Fruit fly (Drosophila melanogaster): Measurements from ENCODE around the gene rudhira.

The rudhira gene

DNA sequence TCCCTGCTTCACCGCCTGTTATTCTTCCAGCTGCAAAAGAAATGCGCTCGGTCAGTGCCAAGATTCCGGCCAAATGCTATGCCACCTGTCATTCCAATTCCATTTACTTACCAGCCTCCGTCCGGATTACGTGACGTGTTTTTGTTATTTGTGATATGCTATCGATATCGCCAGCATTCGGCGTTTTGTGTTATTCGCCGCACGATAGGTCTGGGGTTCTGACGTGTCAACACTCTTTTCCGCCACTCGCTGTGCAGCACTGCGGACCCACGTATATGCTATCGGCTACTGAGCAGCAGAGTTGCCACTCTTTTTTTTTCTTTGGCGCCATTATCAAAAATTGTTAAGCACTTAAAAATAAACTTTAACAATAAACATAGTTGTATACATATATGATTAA, 35.6 kb downstream of the rudhira start, which contains the start of gene p24-1:
TSS of gene p24-1 (minus strand) at position 221 of the 400 bp plus-strand sequence.
- TF ChIP-seq EcR (GFP tag; optimal IDR thresholded peaks at IDR 0.05) (no peak), psq (optimal IDR thresholded peaks at IDR 0.05) (no peak), pan (optimal IDR thresholded peaks at IDR 0.05) (no peak), usp (GFP tag; optimal IDR thresholded peaks at IDR 0.05) (no peak), Dll (optimal IDR thresholded peaks at IDR 0.05) (no peak), CG8478 (optimal IDR thresholded peaks at IDR 0.05) (no peak)

dm6 chrX:11854758-11855465, 38.2 kb downstream of the rudhira start, which contains the start of the genes CG10347 and ATP7:
Gene CG10347 (minus strand): TSS chrX:11854931.
Gene ATP7 (plus strand): TSS chrX:11855022.
- TF ChIP-seq pan (optimal IDR thresholded peaks at IDR 0.05) = no peak
- TF ChIP-seq CG8478 (optimal IDR thresholded peaks at IDR 0.05) = no peak
- no peak for TF ChIP-seq EcR (GFP tag; optimal IDR thresholded peaks at IDR 0.05)
- no peak for TF ChIP-seq Dll (optimal IDR thresholded peaks at IDR 0.05)
- no peak for TF ChIP-seq psq (optimal IDR thresholded peaks at IDR 0.05)
- TF ChIP-seq usp (GFP tag; optimal IDR thresholded peaks at IDR 0.05) = no peak

DNA sequence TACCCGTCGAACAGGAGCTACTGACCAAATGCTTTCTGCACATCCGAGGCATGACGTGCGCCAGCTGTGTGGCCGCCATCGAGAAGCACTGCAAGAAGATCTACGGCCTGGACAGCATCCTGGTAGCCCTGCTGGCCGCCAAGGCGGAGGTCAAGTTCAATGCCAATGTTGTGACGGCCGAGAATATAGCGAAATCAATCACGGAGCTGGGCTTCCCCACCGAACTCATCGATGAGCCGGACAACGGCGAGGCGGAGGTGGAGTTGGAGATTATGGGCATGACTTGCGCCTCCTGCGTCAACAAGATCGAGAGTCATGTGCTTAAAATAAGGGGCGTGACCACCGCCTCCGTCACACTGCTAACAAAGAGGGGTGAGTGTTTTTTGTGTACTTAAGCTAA, 39.3 kb downstream of the rudhira start:
- TF ChIP-seq usp (GFP tag; optimal IDR thresholded peaks at IDR 0.05) (no peak), pan (optimal IDR thresholded peaks at IDR 0.05) (no peak), CG8478 (optimal IDR thresholded peaks at IDR 0.05) (no peak), EcR (GFP tag; optimal IDR thresholded peaks at IDR 0.05) (no peak), psq (optimal IDR thresholded peaks at IDR 0.05) (no peak), Dll (optimal IDR thresholded peaks at IDR 0.05) (no peak)

DNA sequence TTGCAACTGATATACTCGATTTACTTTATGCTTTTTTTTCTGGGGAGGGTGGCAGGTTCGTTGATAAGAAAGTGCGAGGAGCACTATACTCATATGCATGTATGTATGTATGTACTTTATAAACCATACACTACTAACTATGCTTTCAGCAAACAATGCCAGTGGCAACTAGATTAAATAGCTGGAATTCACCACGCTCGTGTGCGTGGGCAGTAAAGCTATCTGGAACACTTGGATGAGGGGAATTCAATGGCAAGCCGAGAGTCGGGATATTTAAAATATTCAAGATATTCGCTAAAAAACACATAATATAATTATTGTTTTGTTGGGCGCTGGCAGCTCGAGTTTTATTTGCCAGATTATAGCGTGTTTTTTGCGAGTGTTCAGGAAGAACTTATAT, 40.2 kb downstream of the rudhira start:
- TF ChIP-seq CG8478 (optimal IDR thresholded peaks at IDR 0.05) = no peak
- TF ChIP-seq EcR (GFP tag; optimal IDR thresholded peaks at IDR 0.05) = no peak
- TF ChIP-seq Dll (optimal IDR thresholded peaks at IDR 0.05) = no peak
- no peak for TF ChIP-seq usp (GFP tag; optimal IDR thresholded peaks at IDR 0.05)
- TF ChIP-seq psq (optimal IDR thresholded peaks at IDR 0.05) = no peak
- TF ChIP-seq pan (optimal IDR thresholded peaks at IDR 0.05) = no peak

- TF ChIP-seq CG8478 (optimal IDR thresholded peaks at IDR 0.05) = no peak
- no peak for TF ChIP-seq EcR (GFP tag; optimal IDR thresholded peaks at IDR 0.05)
- TF ChIP-seq usp (GFP tag; optimal IDR thresholded peaks at IDR 0.05) = no peak
- no peak for TF ChIP-seq psq (optimal IDR thresholded peaks at IDR 0.05)
- no peak for TF ChIP-seq Dll (optimal IDR thresholded peaks at IDR 0.05)
- no peak for TF ChIP-seq pan (optimal IDR thresholded peaks at IDR 0.05)
These were observed 41.1 kb downstream of the rudhira start for dm6 chrX:11857522-11858438.

dm6 chrX:11858439-11858813, 41.7 kb downstream of the rudhira start:
- TF ChIP-seq Dll (optimal IDR thresholded peaks at IDR 0.05) (no peak), pan (optimal IDR thresholded peaks at IDR 0.05) (no peak), usp (GFP tag; optimal IDR thresholded peaks at IDR 0.05) (no peak), CG8478 (optimal IDR thresholded peaks at IDR 0.05) (no peak), EcR (GFP tag; optimal IDR thresholded peaks at IDR 0.05) (no peak), psq (optimal IDR thresholded peaks at IDR 0.05) (no peak)

dm6 chrX:11868866-11869265, 52.2 kb downstream of the rudhira start, which contains the start of the genes Nrd1 and CG1847:
Gene Nrd1 (minus strand): TSS chrX:11868893.
Gene CG1847 (plus strand): TSS chrX:11869170.
- TF ChIP-seq psq (optimal IDR thresholded peaks at IDR 0.05) (no peak), Dll (optimal IDR thresholded peaks at IDR 0.05) (no peak), CG8478 (optimal IDR thresholded peaks at IDR 0.05) (no peak), usp (GFP tag; optimal IDR thresholded peaks at IDR 0.05) (no peak), EcR (GFP tag; optimal IDR thresholded peaks at IDR 0.05) (no peak), pan (optimal IDR thresholded peaks at IDR 0.05) (no peak)

dm6 chrX:11872517-11872916, 55.8 kb downstream of the rudhira start, which contains the start of gene BORCS5:
Gene BORCS5 (minus strand): TSS chrX:11872779.
- TF ChIP-seq EcR (GFP tag; optimal IDR thresholded peaks at IDR 0.05) (no peak), Dll (optimal IDR thresholded peaks at IDR 0.05) (no peak), psq (optimal IDR thresholded peaks at IDR 0.05) (no peak), pan (optimal IDR thresholded peaks at IDR 0.05) (no peak), CG8478 (optimal IDR thresholded peaks at IDR 0.05) (no peak)

DNA sequence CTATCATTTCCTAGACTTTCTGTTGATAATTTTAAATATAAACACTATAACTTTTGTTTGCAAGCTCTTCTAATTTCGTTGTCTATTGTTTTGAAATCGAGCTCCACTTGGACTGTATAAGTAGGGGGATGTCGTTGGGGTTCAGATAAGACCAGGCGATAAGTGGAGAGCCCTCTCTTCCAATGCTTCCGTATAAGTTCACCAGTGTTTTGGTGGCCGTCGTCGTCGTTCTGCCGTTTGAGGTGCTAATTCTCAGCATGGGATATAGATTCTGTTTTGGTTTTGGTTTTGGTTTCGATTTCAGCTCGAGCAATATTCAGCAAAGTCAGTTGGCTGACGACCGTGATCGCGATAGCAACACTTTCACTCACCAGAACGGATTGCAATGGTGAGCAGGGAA, 56.4 kb downstream of the rudhira start, which contains the start of gene CG15739:
TSS of gene CG15739 (plus strand) at position 204 of the 400 bp plus-strand sequence.
- TF ChIP-seq pan (optimal IDR thresholded peaks at IDR 0.05) (no peak), usp (GFP tag; optimal IDR thresholded peaks at IDR 0.05) (no peak), psq (optimal IDR thresholded peaks at IDR 0.05) (no peak), EcR (GFP tag; optimal IDR thresholded peaks at IDR 0.05) (no peak), Dll (optimal IDR thresholded peaks at IDR 0.05) (no peak), CG8478 (optimal IDR thresholded peaks at IDR 0.05) (no peak)

dm6 chrX:11875146-11875830, 58.6 kb downstream of the rudhira start:
- TF ChIP-seq Dll (optimal IDR thresholded peaks at IDR 0.05) = no peak
- TF ChIP-seq CG8478 (optimal IDR thresholded peaks at IDR 0.05) = no peak
- no peak for TF ChIP-seq pan (optimal IDR thresholded peaks at IDR 0.05)
- no peak for TF ChIP-seq EcR (GFP tag; optimal IDR thresholded peaks at IDR 0.05)
- no peak for TF ChIP-seq usp (GFP tag; optimal IDR thresholded peaks at IDR 0.05)
- TF ChIP-seq psq (optimal IDR thresholded peaks at IDR 0.05) = no peak

dm6 chrX:11877165-11877564, 60.5 kb downstream of the rudhira start, which contains the start of gene CG10352:
Gene CG10352 (minus strand): TSS chrX:11877168.
- no peak for TF ChIP-seq EcR (GFP tag; optimal IDR thresholded peaks at IDR 0.05)
- no peak for TF ChIP-seq CG8478 (optimal IDR thresholded peaks at IDR 0.05)
- TF ChIP-seq pan (optimal IDR thresholded peaks at IDR 0.05) = no peak
- no peak for TF ChIP-seq usp (GFP tag; optimal IDR thresholded peaks at IDR 0.05)
- TF ChIP-seq psq (optimal IDR thresholded peaks at IDR 0.05) = no peak
- TF ChIP-seq Dll (optimal IDR thresholded peaks at IDR 0.05) = no peak

Measured in whole organism.